Fruit fly (Drosophila melanogaster): Measurements from ENCODE around the gene boil.

DNA sequence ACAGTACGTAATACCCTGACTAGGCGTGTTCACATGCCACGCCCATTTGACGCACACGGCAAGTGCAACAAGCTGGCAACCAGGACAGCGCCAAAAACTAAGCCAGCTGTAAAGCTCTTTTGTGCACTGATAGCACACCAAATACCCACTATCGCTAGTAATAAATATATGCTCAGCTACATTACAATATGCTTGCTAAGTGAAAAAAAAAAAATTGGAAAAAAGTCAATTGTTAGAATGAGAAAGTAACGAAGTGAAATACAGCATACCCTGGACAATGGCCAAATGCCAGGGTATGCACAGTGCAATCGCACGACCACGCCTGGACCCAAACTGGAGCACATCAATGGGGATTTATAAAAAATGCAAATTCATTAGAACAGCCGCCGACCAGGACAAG is 10.4 kb downstream of the boil start:
- TF ChIP-seq insv (optimal IDR thresholded peaks at IDR 0.05) (no peak), Sin3A (optimal IDR thresholded peaks at IDR 0.05) (no peak), h (optimal IDR thresholded peaks at IDR 0.05) (no peak), psq (optimal IDR thresholded peaks at IDR 0.05) (no peak)

All from Kc167 (cell line).